Worm (Caenorhabditis elegans): ENCODE results near the gene F16F9.3.
"Not testable (repeated sequence)": the region's sequence is repeated elsewhere in the genome, so short reads cannot be mapped to it uniquely, and the experiment has no call there.

The F16F9.3 gene

DNA sequence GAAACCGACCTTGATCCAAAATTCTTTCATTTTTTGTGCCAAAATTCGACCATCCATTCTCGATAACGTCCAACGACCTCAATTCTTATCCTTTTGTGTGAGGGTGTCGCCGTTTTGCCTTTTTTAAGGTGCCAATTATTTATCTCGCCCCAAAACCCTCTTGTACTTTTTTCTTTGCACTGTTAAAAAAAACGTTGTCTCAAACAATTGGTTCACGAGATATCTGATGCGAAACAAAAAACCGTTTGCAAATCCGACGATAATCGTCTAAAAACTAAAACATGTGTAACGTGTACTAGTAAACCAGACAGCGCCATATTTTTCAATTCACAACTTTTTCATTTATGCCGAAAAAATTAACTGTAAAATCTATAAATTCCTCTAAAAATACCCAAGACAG is at the start of gene F16F9.3:
TSS of gene F16F9.3 (plus strand) at position 301 of the 400 bp plus-strand sequence.
- TF ChIP-seq ces-1 (GFP tag; optimal IDR thresholded peaks at IDR 0.05) (no peak), fkh-4 (tag; optimal IDR thresholded peaks at IDR 0.05; ENCODE audit: borderline replicate concordance) (no peak), F16B12.6 (tag; optimal IDR thresholded peaks at IDR 0.05) (no peak), sup-37 (GFP tag; optimal IDR thresholded peaks at IDR 0.05) (no peak), mab-9 (GFP tag; IDR thresholded peaks at IDR 0.05) (no peak), unc-98 (GFP tag; IDR thresholded peaks at IDR 0.05) (no peak), nhr-28 (tag; optimal IDR thresholded peaks at IDR 0.05) (no peak), hlh-17 (GFP tag; optimal IDR thresholded peaks at IDR 0.05; ENCODE audit: borderline replicate concordance) (no peak), lin-14 (GFP tag; optimal IDR thresholded peaks at IDR 0.05) (no peak), vab-15 (tag; optimal IDR thresholded peaks at IDR 0.05) (no peak), aha-1 (tag; optimal IDR thresholded peaks at IDR 0.05) (no peak)

DNA sequence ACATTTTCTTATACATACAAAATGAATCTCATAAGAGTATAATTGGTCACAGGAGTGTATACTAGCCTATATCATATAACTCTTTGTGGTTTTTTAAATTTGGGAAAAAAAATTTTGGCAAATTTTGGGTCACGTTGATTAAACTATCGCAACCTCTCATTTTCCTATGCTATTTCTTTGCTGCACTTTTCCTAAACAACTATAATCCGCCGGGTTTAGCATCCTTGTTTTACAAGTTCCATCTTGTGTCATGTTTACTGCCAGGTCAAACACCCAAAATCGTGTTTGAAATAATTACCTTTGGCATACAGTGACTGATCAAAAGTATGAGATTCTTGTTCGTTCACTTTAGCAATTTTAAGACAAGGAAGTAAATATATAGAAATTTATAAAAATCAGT is 49.1 kb upstream of the F16F9.3 start, which contains the start of gene sulp-3:
TSS of gene sulp-3 (minus strand) at position 101 of the 400 bp plus-strand sequence.
- TF ChIP-seq mdl-1 (tag; optimal IDR thresholded peaks at IDR 0.05) (no peak), elt-2 (tag; optimal IDR thresholded peaks at IDR 0.05) (no peak), mab-9 (GFP tag; IDR thresholded peaks at IDR 0.05) (no peak), jun-1 (tag; optimal IDR thresholded peaks at IDR 0.05) (no peak), fos-1 (tag; optimal IDR thresholded peaks at IDR 0.05) (no peak), aha-1 (tag; optimal IDR thresholded peaks at IDR 0.05) (no peak), C16A3.4 (tag; optimal IDR thresholded peaks at IDR 0.05) (no peak), lin-39 (tag; optimal IDR thresholded peaks at IDR 0.05) (no peak), ceh-63 (GFP tag; optimal IDR thresholded peaks at IDR 0.05) (no peak), nhr-19 (GFP tag; conservative IDR thresholded peaks at IDR 0.05) (no peak), tlp-1 (tag; optimal IDR thresholded peaks at IDR 0.05) (no peak), ceh-82 (tag; optimal IDR thresholded peaks at IDR 0.05) (no peak), lir-3 (tag; optimal IDR thresholded peaks at IDR 0.05; ENCODE audit: poor library complexity) (no peak)

ce11 chrX:8410754-8411153 is 46.7 kb upstream of the F16F9.3 start, which contains the start of gene F08F1.9:
Gene F08F1.9, minus strand, starts transcription at chrX:8410854.
- not testable (repeated sequence) for TF ChIP-seq nhr-90 (tag; optimal IDR thresholded peaks at IDR 0.05; ENCODE audit: poor library complexity); ztf-4 (tag; optimal IDR thresholded peaks at IDR 0.05); lin-14 (GFP tag; optimal IDR thresholded peaks at IDR 0.05)

DNA sequence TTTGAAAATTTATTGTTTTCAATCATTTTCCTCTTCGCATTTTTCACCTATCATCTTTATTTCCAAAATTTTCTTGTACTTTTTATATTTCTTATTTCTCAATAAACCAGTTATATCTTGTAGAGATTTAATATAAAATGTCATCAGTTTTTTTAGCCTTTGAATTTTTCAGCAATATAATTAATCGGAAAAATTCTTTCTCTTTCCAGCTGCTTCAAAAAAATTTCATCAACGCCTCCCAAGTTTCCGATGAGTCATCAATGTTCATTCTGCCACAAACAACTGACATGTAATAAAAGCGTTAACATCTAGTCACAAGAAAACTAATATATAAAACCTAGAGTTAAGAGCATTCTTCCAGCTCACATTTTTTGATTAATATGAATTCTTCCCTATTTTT is 44.3 kb upstream of the F16F9.3 start, which contains the start of gene F08F1.4:
TSS of gene F08F1.4 (plus strand) at position 301 of the 400 bp plus-strand sequence.
- TF ChIP-seq zag-1 (tag; optimal IDR thresholded peaks at IDR 0.05) (no peak), blmp-1 (tag; optimal IDR thresholded peaks at IDR 0.05) (no peak), fkh-10 (GFP tag; optimal IDR thresholded peaks at IDR 0.05) (no peak)

ce11 chrX:8416819-8417218 is 40.6 kb upstream of the F16F9.3 start, which contains the start of gene ced-8:
Gene ced-8, minus strand, starts transcription at chrX:8416919.
- no peak for TF ChIP-seq nhr-20 (tag; optimal IDR thresholded peaks at IDR 0.05)
- TF ChIP-seq F16B12.6 (tag; optimal IDR thresholded peaks at IDR 0.05) = no peak
- no peak for TF ChIP-seq nhr-85 (tag)
- TF ChIP-seq mab-9 (GFP tag; IDR thresholded peaks at IDR 0.05) = no peak
- no peak for TF ChIP-seq fos-1 (tag; optimal IDR thresholded peaks at IDR 0.05)
- TF ChIP-seq ztf-4 (tag; optimal IDR thresholded peaks at IDR 0.05) = no peak
- no peak for TF ChIP-seq vab-15 (tag; optimal IDR thresholded peaks at IDR 0.05)
- no peak for TF ChIP-seq sptf-1 (tag; optimal IDR thresholded peaks at IDR 0.05)
- TF ChIP-seq elt-3 (tag; optimal IDR thresholded peaks at IDR 0.05) = no peak
- no peak for TF ChIP-seq efl-3 (GFP tag; optimal IDR thresholded peaks at IDR 0.05)
- TF ChIP-seq nhr-77 (tag; optimal IDR thresholded peaks at IDR 0.05) = no peak
- TF ChIP-seq unc-86 (tag; optimal IDR thresholded peaks at IDR 0.05) = no peak
- TF ChIP-seq lin-35 (GFP tag; optimal IDR thresholded peaks at IDR 0.05) = no peak
- TF ChIP-seq fkh-8 (tag; optimal IDR thresholded peaks at IDR 0.05) = no peak
- TF ChIP-seq nhr-71 (tag; optimal IDR thresholded peaks at IDR 0.05) = no peak
- no peak for TF ChIP-seq lsy-2 (tag; optimal IDR thresholded peaks at IDR 0.05)
- no peak for TF ChIP-seq hlh-4 (tag; optimal IDR thresholded peaks at IDR 0.05)

Measured in whole organism, L1 larva.